Fruit fly (Drosophila melanogaster): ENCODE measurements around the gene janB.
A peak's percentile ranks its signal among the peaks of the same experiment; 100 is the strongest.

- no peak for TF ChIP-seq CG6276 (GFP tag; optimal IDR thresholded peaks at IDR 0.05)
- TF ChIP-seq CG6163 (GFP tag; IDR thresholded peaks at IDR 0.05), result no peak
- no peak for TF ChIP-seq Gug (GFP tag; IDR thresholded peaks at IDR 0.05)
- peak; percentile 63 for TF ChIP-seq CG1621 (tag; optimal IDR thresholded peaks at IDR 0.05)
- no peak for TF ChIP-seq eg (GFP tag; IDR thresholded peaks at IDR 0.05)
- TF ChIP-seq net (GFP tag; optimal IDR thresholded peaks at IDR 0.05), result no peak
- TF ChIP-seq fkh (GFP tag; optimal IDR thresholded peaks at IDR 0.05), result no peak
- TF ChIP-seq CG10631 (GFP tag; optimal IDR thresholded peaks at IDR 0.05), result no peak
- no peak for TF ChIP-seq Met (GFP tag; optimal IDR thresholded peaks at IDR 0.05)
- TF ChIP-seq svp (GFP tag), result no peak
- TF ChIP-seq dac (GFP tag; optimal IDR thresholded peaks at IDR 0.05), result no peak
- no peak for TF ChIP-seq Smox (GFP tag; optimal IDR thresholded peaks at IDR 0.05)
- TF ChIP-seq Sox15 (GFP tag; optimal IDR thresholded peaks at IDR 0.05), result no peak
- no peak for TF ChIP-seq Blimp-1 (GFP tag; optimal IDR thresholded peaks at IDR 0.05)
These were observed 33.9 kb downstream of the janB start, which contains the start of the genes Nlp and Nph for dm6 chr3R:30004648-30005047.

Measured in whole organism, prepupa.